Worm (Caenorhabditis elegans): Measurements from ENCODE around the gene dhps-1.

- TF ChIP-seq tab-1 (GFP tag; IDR thresholded peaks at IDR 0.05) (no peak), ref-1 (GFP tag; conservative IDR thresholded peaks at IDR 0.05) (peak; percentile 60), med-1 (GFP tag; optimal IDR thresholded peaks at IDR 0.05; ENCODE audit: insufficient read depth) (no peak), cog-1 (tag; optimal IDR thresholded peaks at IDR 0.05) (peak; percentile 75), T22C8.4 (GFP tag; IDR thresholded peaks at IDR 0.05) (no peak; the same call in 1 of the 2 replicates)
Measured at ce11 chrII:11958793-11959574, 33.8 kb upstream of the dhps-1 start.
